Worm (Caenorhabditis elegans): ENCODE data around the gene imp-2.
A peak's percentile ranks its signal among the peaks of the same experiment; 100 is the strongest.

The imp-2 gene

DNA sequence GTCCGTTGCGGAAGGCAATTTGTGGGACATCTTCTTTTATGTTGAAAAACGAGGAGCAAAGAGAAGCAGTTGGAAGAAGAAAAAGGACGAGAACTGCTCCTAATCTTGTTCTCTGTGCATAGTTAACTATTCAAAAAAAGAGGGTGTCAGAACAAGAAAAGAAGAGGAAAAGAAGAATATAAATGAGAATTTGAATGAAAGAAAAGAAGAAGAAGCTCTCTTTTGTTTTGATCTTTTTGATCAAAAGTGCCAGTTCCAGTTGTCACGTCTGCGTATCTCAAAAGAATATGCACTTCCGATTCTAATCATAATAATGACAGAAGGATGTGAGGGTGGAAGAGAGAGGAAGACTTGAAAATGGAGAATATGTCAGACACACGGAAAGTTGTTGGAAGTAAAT lies 23.7 kb downstream of the imp-2 start, which contains the start of gene M7.8:
Gene M7.8, minus strand, starts transcription at position 112 of the 400 bp plus-strand sequence.
- TF ChIP-seq nhr-47 (tag; optimal IDR thresholded peaks at IDR 0.05) (peak; percentile 18), unc-86 (tag; optimal IDR thresholded peaks at IDR 0.05) (peak; percentile 41), zag-1 (tag; optimal IDR thresholded peaks at IDR 0.05) (peak; percentile 88), fkh-10 (GFP tag; optimal IDR thresholded peaks at IDR 0.05) (peak; percentile 78), pag-3 (tag; optimal IDR thresholded peaks at IDR 0.05; ENCODE audit: borderline replicate concordance, insufficient read depth) (no peak), lin-14 (GFP tag; optimal IDR thresholded peaks at IDR 0.05) (peak; percentile 79), blmp-1 (tag; optimal IDR thresholded peaks at IDR 0.05) (no peak)

- TF ChIP-seq sptf-1 (tag; optimal IDR thresholded peaks at IDR 0.05): no peak
- no peak for TF ChIP-seq sup-37 (GFP tag; optimal IDR thresholded peaks at IDR 0.05)
- no peak for TF ChIP-seq lin-14 (GFP tag; optimal IDR thresholded peaks at IDR 0.05)
- no peak for TF ChIP-seq mdl-1 (tag; optimal IDR thresholded peaks at IDR 0.05)
- no peak for TF ChIP-seq xbp-1 (tag; optimal IDR thresholded peaks at IDR 0.05)
- no peak for TF ChIP-seq ztf-4 (tag; optimal IDR thresholded peaks at IDR 0.05)
- TF ChIP-seq ets-5 (GFP tag; IDR thresholded peaks at IDR 0.05): no peak
- no peak for TF ChIP-seq egl-27 (tag; optimal IDR thresholded peaks at IDR 0.05)
Observed at ce11 chrIV:11094052-11094451, 24.6 kb downstream of the imp-2 start.

DNA sequence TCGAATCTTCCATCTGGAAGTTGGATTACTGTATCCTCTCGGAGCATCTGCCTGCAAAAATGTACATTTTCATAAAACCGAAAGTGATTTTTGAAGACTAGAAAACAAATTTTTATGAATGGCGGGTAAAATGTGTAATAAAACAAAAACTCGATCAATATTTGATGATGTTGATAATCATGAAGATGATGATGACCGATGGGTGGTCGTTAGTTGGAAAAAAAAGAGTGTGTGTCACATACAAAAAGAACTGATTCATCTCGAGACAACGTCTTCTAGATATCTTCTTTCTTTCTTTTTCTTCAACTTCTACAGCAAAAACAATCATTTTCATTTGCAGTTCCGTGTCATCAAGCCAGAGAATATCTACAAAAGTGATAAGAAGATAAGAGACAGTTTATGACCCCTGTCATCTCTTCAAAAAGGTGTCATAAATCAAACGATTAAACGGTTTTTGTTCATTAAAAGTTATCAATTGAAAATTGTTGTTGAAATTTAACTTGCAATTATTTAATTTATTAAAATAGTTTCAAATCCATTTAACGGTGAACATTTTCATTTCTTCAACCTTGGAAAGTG lies 26.1 kb downstream of the imp-2 start, which contains the start of gene bcc-1:
Gene bcc-1, minus strand, starts transcription at position 51 of the 579 bp plus-strand sequence.
- no peak for TF ChIP-seq unc-62 (GFP tag; optimal IDR thresholded peaks at IDR 0.05)
- TF ChIP-seq jun-1 (tag; optimal IDR thresholded peaks at IDR 0.05): no peak
- no peak for TF ChIP-seq egl-27 (tag; optimal IDR thresholded peaks at IDR 0.05)
- TF ChIP-seq fos-1 (tag; optimal IDR thresholded peaks at IDR 0.05): no peak
- peak; percentile 32 for TF ChIP-seq snu-23 (GFP tag; optimal IDR thresholded peaks at IDR 0.05)
- no peak for TF ChIP-seq nhr-77 (tag; optimal IDR thresholded peaks at IDR 0.05)
- no peak for TF ChIP-seq lir-3 (tag; optimal IDR thresholded peaks at IDR 0.05; ENCODE audit: poor library complexity)
- peak; percentile 51 for TF ChIP-seq nhr-20 (tag; optimal IDR thresholded peaks at IDR 0.05)
- TF ChIP-seq blmp-1 (tag; optimal IDR thresholded peaks at IDR 0.05): peak; percentile 54
- TF ChIP-seq lsy-2 (tag; optimal IDR thresholded peaks at IDR 0.05): peak in 1 of 2 experiments; percentile 37
- TF ChIP-seq lin-35 (GFP tag; optimal IDR thresholded peaks at IDR 0.05): peak in 1 of 2 experiments; percentile 34
- TF ChIP-seq mep-1 (tag; optimal IDR thresholded peaks at IDR 0.05): no peak
- TF ChIP-seq nhr-90 (tag; optimal IDR thresholded peaks at IDR 0.05; ENCODE audit: poor library complexity): peak; percentile 12
- peak; percentile 31 for TF ChIP-seq nhr-71 (tag; optimal IDR thresholded peaks at IDR 0.05)
- TF ChIP-seq mef-2 (tag; optimal IDR thresholded peaks at IDR 0.05): no peak
- TF ChIP-seq elt-3 (tag; optimal IDR thresholded peaks at IDR 0.05): peak in 5 of 6 experiments; percentile 31 to 95 (median 81)
- TF ChIP-seq mdl-1 (tag; optimal IDR thresholded peaks at IDR 0.05): no peak
- TF ChIP-seq ztf-11 (tag; optimal IDR thresholded peaks at IDR 0.05): no peak
- no peak for TF ChIP-seq alr-1 (tag; optimal IDR thresholded peaks at IDR 0.05; ENCODE audit: borderline replicate concordance)
- TF ChIP-seq F16B12.6 (tag; optimal IDR thresholded peaks at IDR 0.05): no peak
- TF ChIP-seq nhr-11 (tag; optimal IDR thresholded peaks at IDR 0.05): no peak

- TF ChIP-seq nhr-237 (tag; optimal IDR thresholded peaks at IDR 0.05) (no peak), rnt-1 (tag; optimal IDR thresholded peaks at IDR 0.05) (no peak)
Observed at ce11 chrIV:11089527-11089926, 29.2 kb downstream of the imp-2 start, which contains the start of gene M7.7. Gene M7.7, plus strand, starts transcription at chrIV:11089827.

DNA sequence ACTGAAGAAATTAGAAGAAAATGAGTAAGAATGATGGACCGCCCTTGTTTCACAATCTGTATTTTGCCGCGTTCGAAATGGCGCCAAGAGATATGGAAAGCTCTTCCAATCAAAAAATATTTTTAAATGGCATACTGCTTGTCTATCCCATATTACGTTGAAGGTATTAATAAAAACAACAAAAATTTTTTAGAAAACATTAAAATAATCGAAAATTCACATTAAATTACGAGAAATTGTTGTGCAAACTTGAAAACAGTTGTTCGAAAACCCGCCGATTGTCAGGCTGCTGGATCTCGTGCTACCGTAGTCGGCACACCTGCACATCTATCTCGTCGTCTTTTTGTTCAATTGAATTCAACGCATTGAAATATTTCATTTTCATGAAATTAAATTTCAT lies 35.1 kb downstream of the imp-2 start, which contains the start of gene klc-1:
Gene klc-1, plus strand, starts transcription at position 127 of the 400 bp plus-strand sequence.
- TF ChIP-seq dpl-1 (GFP tag; optimal IDR thresholded peaks at IDR 0.05) (peak in 1 of 3 experiments; percentile 2), lsy-2 (tag; optimal IDR thresholded peaks at IDR 0.05) (peak; percentile 40 to 69), mab-9 (GFP tag; IDR thresholded peaks at IDR 0.05) (no peak), mep-1 (tag; optimal IDR thresholded peaks at IDR 0.05) (no peak), ces-1 (GFP tag; optimal IDR thresholded peaks at IDR 0.05) (no peak), mdl-1 (tag; optimal IDR thresholded peaks at IDR 0.05) (no peak), hlh-4 (tag; optimal IDR thresholded peaks at IDR 0.05) (no peak)
